Fruit fly (Drosophila melanogaster) whole organism, wandering third instar larva: ENCODE measurements around the gene CG3168.
A peak's percentile ranks its signal among the peaks of the same experiment; 100 is the strongest.

Experiments used
- Abd-B ChIP-seq: fragments of >200 bp; optimal IDR thresholded peaks from 2 replicates; lab custom pipeline; 2017; ENCODE audit warnings: missing biosample characterization, missing genetic modification characterization
- CG32264 ChIP-seq: fragments of 200-800 bp; sonication (Bioruptor generic); optimal IDR thresholded peaks from 2 replicates; lab custom pipeline; 2016; ENCODE audit warnings: missing biosample characterization, missing genetic modification characterization
- CG9705 ChIP-seq: fragments of 200-800 bp; sonication (Bioruptor generic); optimal IDR thresholded peaks from 2 replicates; lab custom pipeline; 2018; ENCODE audit warnings: missing biosample characterization, mild to moderate bottlenecking, missing genetic modification characterization
- CrebA ChIP-seq: fragments of 200-800 bp; sonication (Bioruptor generic); optimal IDR thresholded peaks from 2 replicates; lab custom pipeline; 2016; ENCODE audit warnings: missing biosample characterization, mild to moderate bottlenecking, missing genetic modification characterization, borderline replicate concordance
- Dfd ChIP-seq: fragments of >200 bp; optimal IDR thresholded peaks from 2 replicates; lab custom pipeline; 2017; ENCODE audit warnings: missing biosample characterization, missing genetic modification characterization
- Dif ChIP-seq: fragments of 200-275, 200-300 bp; sonication (Bioruptor generic); optimal IDR thresholded peaks from 2 replicates; lab custom pipeline; 2018; ENCODE audit warnings: missing biosample characterization, missing genetic modification characterization; ENCODE audit not compliant: partially characterized antibody
- GATAd ChIP-seq: sonication (Bioruptor generic); optimal IDR thresholded peaks from 2 replicates; lab custom pipeline; 2016; ENCODE audit warnings: missing biosample characterization, missing genetic modification characterization
- HLH106 ChIP-seq: fragments of 200-800 bp; optimal IDR thresholded peaks from 3 replicates; lab custom pipeline; 2019; ENCODE audit warnings: missing biosample characterization, mild to moderate bottlenecking, missing genetic modification characterization, moderate library complexity
- Hnf4 ChIP-seq: fragments of 200-800 bp; sonication (Bioruptor generic); optimal IDR thresholded peaks from 2 replicates; lab custom pipeline; 2016; ENCODE audit warnings: missing biosample characterization, mild to moderate bottlenecking, missing genetic modification characterization
- Hr78 ChIP-seq: fragments of >200 bp; optimal IDR thresholded peaks from 2 replicates; lab custom pipeline; 2017; ENCODE audit warnings: missing biosample characterization, missing genetic modification characterization
- Hr83 ChIP-seq: fragments of 200-300 bp; sonication (Bioruptor generic); optimal IDR thresholded peaks from 2 replicates; lab custom pipeline; 2016; ENCODE audit warnings: missing biosample characterization, mild to moderate bottlenecking, missing genetic modification characterization, moderate library complexity; ENCODE audit not compliant: poor library complexity, severe bottlenecking
- Jra ChIP-seq: sonication (Bioruptor generic); optimal IDR thresholded peaks from 2 replicates; lab custom pipeline; 2016; ENCODE audit warnings: missing biosample characterization, missing genetic modification characterization
- Mio ChIP-seq: sonication (Bioruptor generic); optimal IDR thresholded peaks from 2 replicates; lab custom pipeline; 2016; ENCODE audit warnings: missing biosample characterization, missing genetic modification characterization
- Myc ChIP-seq: fragments of >200 bp; optimal IDR thresholded peaks from 2 replicates; lab custom pipeline; 2017
- N ChIP-seq: fragments of >200 bp; optimal IDR thresholded peaks from 2 replicates; lab custom pipeline; 2018; ENCODE audit warnings: missing biosample characterization, missing external identifiers, missing genetic modification characterization
- OdsH ChIP-seq: fragments of 200-800 bp; sonication (Bioruptor generic); optimal IDR thresholded peaks from 2 replicates; lab custom pipeline; 2016; ENCODE audit warnings: missing biosample characterization, mild to moderate bottlenecking, missing genetic modification characterization
- Rel ChIP-seq, 2 experiments: fragments of 200-800 bp; sonication (Bioruptor generic) in 1 of 2; optimal IDR thresholded peaks; 2 replicates in 1 of 2; 3 replicates in 1 of 2; lab custom pipeline; 2016 to 2019; ENCODE audit warnings: mild to moderate bottlenecking in 2 of 2, missing biosample characterization in 2 of 2, missing genetic modification characterization in 2 of 2, moderate library complexity in 1 of 2
- Sp1 ChIP-seq: fragments of 200-800 bp; sonication (Bioruptor generic); optimal IDR thresholded peaks from 3 replicates; lab custom pipeline; 2019; ENCODE audit warnings: missing biosample characterization, mild to moderate bottlenecking, missing genetic modification characterization, moderate library complexity
- Vsx2 ChIP-seq: fragments of 200-300, 225-300 bp; sonication (Bioruptor generic); optimal IDR thresholded peaks from 2 replicates; lab custom pipeline; 2018; ENCODE audit warnings: missing biosample characterization, missing genetic modification characterization; ENCODE audit not compliant: partially characterized antibody
- br ChIP-seq: fragments of 200-800 bp; sonication (Bioruptor generic); optimal IDR thresholded peaks from 2 replicates; lab custom pipeline; 2016; ENCODE audit warnings: missing biosample characterization, missing genetic modification characterization
- brk ChIP-seq: fragments of 200-800 bp; sonication (Bioruptor generic); optimal IDR thresholded peaks from 2 replicates; lab custom pipeline; 2016; ENCODE audit warnings: missing biosample characterization, mild to moderate bottlenecking, missing genetic modification characterization
- dl ChIP-seq, 2 experiments: fragments of 175-275, 200-275 bp in 1 of 2; fragments of 200-275 bp in 1 of 2; sonication (Bioruptor generic); optimal IDR thresholded peaks; lab custom pipeline; 2018; ENCODE audit warnings: mild to moderate bottlenecking in 2 of 2, missing biosample characterization in 2 of 2, missing genetic modification characterization in 2 of 2, moderate library complexity in 2 of 2; ENCODE audit not compliant: partially characterized antibody in 2 of 2, insufficient read depth in 1 of 2
- dmrt93B ChIP-seq: fragments of 200-800 bp; sonication (Bioruptor generic); optimal IDR thresholded peaks from 2 replicates; lab custom pipeline; 2018; ENCODE audit warnings: missing biosample characterization, mild to moderate bottlenecking, missing genetic modification characterization
- dsf ChIP-seq: sonication (Bioruptor generic); optimal IDR thresholded peaks from 2 replicates; lab custom pipeline; 2016; ENCODE audit warnings: missing biosample characterization, missing genetic modification characterization, borderline replicate concordance
- ey ChIP-seq: fragments of 200-800 bp; sonication (Bioruptor generic); optimal IDR thresholded peaks from 2 replicates; lab custom pipeline; 2016; ENCODE audit warnings: missing biosample characterization, missing genetic modification characterization
- foxo ChIP-seq, 2 experiments: fragments of 200-800 bp; sonication (Bioruptor generic); optimal IDR thresholded peaks; 2 replicates in 1 of 2; 3 replicates in 1 of 2; lab custom pipeline; 2016 to 2017; ENCODE audit warnings: missing biosample characterization in 2 of 2, missing genetic modification characterization in 2 of 2
- fru ChIP-seq: fragments of 200-800 bp; sonication (Bioruptor generic); optimal IDR thresholded peaks from 3 replicates; lab custom pipeline; 2016; ENCODE audit warnings: missing biosample characterization, mild to moderate bottlenecking, missing genetic modification characterization
- h ChIP-seq: fragments of 200-800 bp; sonication (Bioruptor generic); optimal IDR thresholded peaks from 3 replicates; lab custom pipeline; 2016; ENCODE audit warnings: missing biosample characterization, mild to moderate bottlenecking, missing genetic modification characterization
- jim ChIP-seq: fragments of 175-275, 200-325 bp; sonication (Bioruptor generic); optimal IDR thresholded peaks from 2 replicates; lab custom pipeline; 2016; ENCODE audit warnings: missing biosample characterization, mild to moderate bottlenecking, missing genetic modification characterization
- lola ChIP-seq: fragments of >200 bp; optimal IDR thresholded peaks from 2 replicates; lab custom pipeline; 2017; ENCODE audit warnings: missing biosample characterization, missing genetic modification characterization
- pan ChIP-seq: fragments of >200 bp; optimal IDR thresholded peaks from 2 replicates; lab custom pipeline; 2017
- psq ChIP-seq: fragments of 200-800 bp; sonication (Bioruptor generic); optimal IDR thresholded peaks from 3 replicates; lab custom pipeline; 2017; ENCODE audit warnings: missing biosample characterization, mild to moderate bottlenecking, missing genetic modification characterization, moderate library complexity
- rgr ChIP-seq: fragments of 200-800 bp; sonication (Bioruptor generic); optimal IDR thresholded peaks from 3 replicates; lab custom pipeline; 2016; ENCODE audit warnings: missing biosample characterization, mild to moderate bottlenecking, missing genetic modification characterization
- sage ChIP-seq: fragments of 200-800 bp; sonication (Bioruptor generic); optimal IDR thresholded peaks from 2 replicates; lab custom pipeline; 2016; ENCODE audit warnings: missing biosample characterization, mild to moderate bottlenecking, missing genetic modification characterization
- sv ChIP-seq: fragments of 200-800 bp; sonication (Bioruptor generic); optimal IDR thresholded peaks from 3 replicates; lab custom pipeline; 2016; ENCODE audit warnings: missing biosample characterization, missing genetic modification characterization
- tai ChIP-seq: sonication (Bioruptor generic); optimal IDR thresholded peaks from 2 replicates; lab custom pipeline; 2016; ENCODE audit warnings: missing biosample characterization, missing genetic modification characterization
- usp ChIP-seq: fragments of >200 bp; optimal IDR thresholded peaks from 2 replicates; lab custom pipeline; 2017; ENCODE audit warnings: missing biosample characterization, missing genetic modification characterization
- woc ChIP-seq: sonication (Bioruptor generic); optimal IDR thresholded peaks from 2 replicates; lab custom pipeline; 2016; ENCODE audit warnings: missing biosample characterization, mild to moderate bottlenecking, missing genetic modification characterization

The CG3168 gene

DNA sequence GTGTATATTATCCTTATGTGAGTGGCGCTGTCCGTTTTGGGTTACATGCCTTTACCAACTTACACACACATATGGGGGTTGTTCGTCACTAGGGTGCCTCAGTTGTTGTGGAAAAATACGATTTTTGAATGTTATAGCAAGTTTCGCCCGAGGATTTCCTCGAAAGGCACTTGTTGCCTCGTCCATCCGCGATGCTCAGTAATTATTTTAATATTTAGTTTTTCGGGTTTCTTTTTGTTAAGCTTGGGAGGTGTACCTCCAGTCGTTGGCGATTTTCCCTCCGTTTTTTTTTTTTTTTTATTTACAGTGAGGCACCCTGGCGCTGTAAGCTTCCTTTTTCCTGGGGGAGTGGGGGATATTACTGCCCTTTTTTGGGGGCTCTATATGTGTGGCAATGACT lies 43.3 kb downstream of the CG3168 start:
- no peak for TF ChIP-seq sage (GFP tag; lab: Kevin White, UChicago)
- peak; percentile 38 for TF ChIP-seq woc (GFP tag; lab: Kevin White, UChicago)
- TF ChIP-seq pan (lab: Kevin White, UChicago): no peak
- peak; percentile 30 for TF ChIP-seq psq (GFP tag; lab: Kevin White, UChicago)
- TF ChIP-seq Hr78 (GFP tag; lab: Kevin White, UChicago): no peak
- TF ChIP-seq ey (GFP tag; lab: Kevin White, UChicago): peak; percentile 70
- TF ChIP-seq tai (GFP tag; lab: Kevin White, UChicago): no peak
- TF ChIP-seq rgr (GFP tag; lab: Kevin White, UChicago): peak; percentile 74
- TF ChIP-seq Jra: no peak
- no peak for TF ChIP-seq Hr83
- TF ChIP-seq dl (GFP tag; optimal IDR thresholded peaks at IDR 0.05; lab: Kevin White, UChicago; ENCODE audit: insufficient read depth in 1 of 2, partially characterized antibody in 2 of 2): no peak
- TF ChIP-seq CG32264 (GFP tag; lab: Kevin White, UChicago): peak; percentile 45
- no peak for TF ChIP-seq Dfd (GFP tag; lab: Kevin White, UChicago)
- no peak for TF ChIP-seq lola
- peak; percentile 28 for TF ChIP-seq sv
- TF ChIP-seq br: peak; percentile 79
- no peak for TF ChIP-seq usp
- TF ChIP-seq Sp1 (GFP tag; lab: Kevin White, UChicago): peak; percentile 82
- TF ChIP-seq brk: no peak
- peak; percentile 28 for TF ChIP-seq Hnf4 (GFP tag; lab: Kevin White, UChicago)
- TF ChIP-seq Rel (GFP tag; optimal IDR thresholded peaks at IDR 0.05; lab: Kevin White, UChicago): no peak
- TF ChIP-seq Rel (tag; optimal IDR thresholded peaks at IDR 0.05; lab: Kevin White, UChicago): peak; percentile 28
- TF ChIP-seq jim (GFP tag; lab: Kevin White, UChicago): no peak
- peak; percentile 40 for TF ChIP-seq dmrt93B (GFP tag; lab: Kevin White, UChicago)
- TF ChIP-seq Myc: no peak
- TF ChIP-seq N (GFP tag; lab: Kevin White, UChicago): no peak
- no peak for TF ChIP-seq Vsx2 (GFP tag; lab: Kevin White, UChicago)
- TF ChIP-seq CrebA (GFP tag; lab: Kevin White, UChicago): no peak
- peak; percentile 71 for TF ChIP-seq h (GFP tag; lab: Kevin White, UChicago)
- peak; percentile 32 for TF ChIP-seq CG9705 (GFP tag; lab: Kevin White, UChicago)
- no peak for TF ChIP-seq Dif (GFP tag; lab: Kevin White, UChicago)
- TF ChIP-seq GATAd (GFP tag; lab: Kevin White, UChicago): no peak
- TF ChIP-seq Mio (GFP tag; lab: Kevin White, UChicago): no peak
- peak in 1 of 2 experiments; percentile 75 for TF ChIP-seq foxo (GFP tag; optimal IDR thresholded peaks at IDR 0.05; lab: Kevin White, UChicago)
- no peak for TF ChIP-seq Abd-B (GFP tag; lab: Kevin White, UChicago)
- peak; percentile 67 for TF ChIP-seq OdsH (GFP tag; lab: Kevin White, UChicago)
- no peak for TF ChIP-seq dsf
- peak; percentile 67 for TF ChIP-seq HLH106 (tag; lab: Kevin White, UChicago)
- TF ChIP-seq fru (GFP tag; lab: Kevin White, UChicago): peak; percentile 84

DNA sequence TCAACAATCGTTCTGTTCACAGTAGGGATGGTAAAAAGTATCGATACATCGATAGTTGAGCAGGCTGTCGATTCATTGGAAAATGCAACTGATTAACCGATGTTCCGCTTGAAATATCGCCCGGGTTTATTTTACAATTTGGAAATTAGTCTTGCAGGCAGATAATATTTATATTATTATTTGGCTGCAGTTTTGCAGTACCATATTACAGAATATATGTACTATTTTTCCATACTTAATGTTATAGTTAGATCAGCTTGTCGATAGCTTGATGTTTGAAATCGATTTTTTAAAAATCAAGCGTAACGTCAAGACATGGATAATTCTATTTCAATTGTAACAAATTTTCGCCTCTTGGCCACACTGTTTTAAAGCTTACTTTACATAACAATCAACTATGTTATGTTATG lies 44.8 kb downstream of the CG3168 start, which contains the start of gene CG14442:
TSS of gene CG14442 (minus strand) at position 29 of the 410 bp plus-strand sequence.
- TF ChIP-seq Hr83 (peak; percentile 4), fru (GFP tag; lab: Kevin White, UChicago) (peak; percentile 46), Dfd (GFP tag; lab: Kevin White, UChicago) (no peak), br (peak; percentile 17), HLH106 (tag; lab: Kevin White, UChicago) (peak; percentile 56), psq (GFP tag; lab: Kevin White, UChicago) (no peak), ey (GFP tag; lab: Kevin White, UChicago) (peak; percentile 29), GATAd (GFP tag; lab: Kevin White, UChicago) (no peak), usp (no peak), CG32264 (GFP tag; lab: Kevin White, UChicago) (no peak), dl (GFP tag; optimal IDR thresholded peaks at IDR 0.05; lab: Kevin White, UChicago; ENCODE audit: insufficient read depth in 1 of 2, partially characterized antibody in 2 of 2) (no peak), Myc (no peak), Hnf4 (GFP tag; lab: Kevin White, UChicago) (no peak), Sp1 (GFP tag; lab: Kevin White, UChicago) (peak; percentile 31), dmrt93B (GFP tag; lab: Kevin White, UChicago) (no peak), rgr (GFP tag; lab: Kevin White, UChicago) (peak; percentile 41), woc (GFP tag; lab: Kevin White, UChicago) (peak; percentile 47), N (GFP tag; lab: Kevin White, UChicago) (no peak), Jra (peak; percentile 29), h (GFP tag; lab: Kevin White, UChicago) (peak; percentile 56), CG9705 (GFP tag; lab: Kevin White, UChicago) (peak; percentile 19), dsf (no peak), jim (GFP tag; lab: Kevin White, UChicago) (no peak), sage (GFP tag; lab: Kevin White, UChicago) (peak; percentile 45), Hr78 (GFP tag; lab: Kevin White, UChicago) (no peak), Mio (GFP tag; lab: Kevin White, UChicago) (no peak), OdsH (GFP tag; lab: Kevin White, UChicago) (no peak), Rel (GFP tag; optimal IDR thresholded peaks at IDR 0.05; lab: Kevin White, UChicago) (no peak), Rel (tag; optimal IDR thresholded peaks at IDR 0.05; lab: Kevin White, UChicago) (no peak), sv (peak; percentile 42), foxo (GFP tag; optimal IDR thresholded peaks at IDR 0.05; lab: Kevin White, UChicago) (peak in 1 of 2 experiments; percentile 49)
